Worm (Caenorhabditis elegans) whole organism, L4 larva: Measurements from ENCODE around the gene T23E1.1.

Experiments
- R02D3.7 ChIP-seq: fragments of 150-350 bp; sonication (generic microtip); optimal IDR thresholded peaks from 3 replicates; lab custom pipeline; 2014; ENCODE audit warnings: missing biosample characterization, missing genetic modification characterization
- aly-2 ChIP-seq: sonication (generic microtip); optimal IDR thresholded peaks from 2 replicates; lab custom pipeline; 2018; ENCODE audit warnings: missing biosample characterization, missing genetic modification characterization
- arid-1 ChIP-seq: fragments of 200-800 bp; sonication (Bioruptor generic); conservative IDR thresholded peaks from 2 replicates; pipeline ENCODE4 v1.3.6; 2022; ENCODE audit warnings: missing genetic modification reagents, missing genetic modification characterization, missing compliant biosample characterization
- ceh-82 ChIP-seq: sonication (generic microtip); optimal IDR thresholded peaks from 2 replicates; lab custom pipeline; 2017; ENCODE audit warnings: missing biosample characterization, missing genetic modification characterization
- daf-16 ChIP-seq, 3 experiments: sonication (generic microtip); optimal IDR thresholded peaks; 2 replicates each; lab custom pipeline; 2016 to 2017; ENCODE audit warnings: missing genetic modification characterization in 3 of 3, missing genetic modification reagents in 3 of 3, mild to moderate bottlenecking in 2 of 3, missing compliant biosample characterization in 2 of 3, missing biosample characterization in 1 of 3, moderate library complexity in 1 of 3
- lim-7 ChIP-seq: fragments of 200-800 bp; sonication (Bioruptor generic); IDR thresholded peaks from 2 replicates; pipeline ENCODE4 v1.3.6; 2022; ENCODE audit warnings: missing genetic modification characterization, missing compliant biosample characterization
- pha-4 ChIP-seq, 2 experiments: fragments of 150-350 bp in 1 of 2; fragments of 200-800 bp in 1 of 2; sonication (Bioruptor generic) in 1 of 2; IDR thresholded peaks in 1 of 2; optimal IDR thresholded peaks in 1 of 2; 2 replicates each; pipeline versions ENCODE4 v1.3.6 to Lab custom; 2014 to 2022; ENCODE audit warnings: missing genetic modification characterization in 2 of 2, missing genetic modification reagents in 2 of 2, missing biosample characterization in 1 of 2, missing compliant biosample characterization in 1 of 2
- skn-1 ChIP-seq: fragments of 150-350 bp; optimal IDR thresholded peaks from 2 replicates; lab custom pipeline; 2014; ENCODE audit warnings: missing biosample characterization, missing genetic modification characterization
- unc-130 ChIP-seq: sonication (generic microtip); optimal IDR thresholded peaks from 2 replicates; lab custom pipeline; 2016; ENCODE audit warnings: missing genetic modification reagents, missing genetic modification characterization, missing compliant biosample characterization
- unc-62 ChIP-seq, 3 experiments: fragments of 150-350 bp in 1 of 3; sonication (generic microtip); optimal IDR thresholded peaks in 2 of 3; peaks in 1 of 3; 1 replicate in 1 of 3; 2 replicates in 2 of 3; lab custom pipeline; 2014 to 2017; ENCODE audit warnings: missing biosample characterization in 3 of 3, missing genetic modification characterization in 3 of 3, missing genetic modification reagents in 3 of 3, missing genotype in 1 of 3

ce11 chrIV:3127994-3128393 is 23.2 kb upstream of the T23E1.1 start:
- TF ChIP-seq skn-1 (tag; lab: Kevin White, UChicago) (no peak), unc-130 (GFP tag; lab: Kevin White, UChicago) (no peak), unc-62 (GFP tag; optimal IDR thresholded peaks at IDR 0.05 in 1 of 2; lab: Kevin White, UChicago) (no peak), unc-62 (tag; optimal IDR thresholded peaks at IDR 0.05; lab: Kevin White, UChicago) (no peak), pha-4 (GFP tag; IDR thresholded peaks at IDR 0.05; lab: Robert Waterston, UW) (no peak), pha-4 (tag; optimal IDR thresholded peaks at IDR 0.05; lab: Kevin White, UChicago) (no peak), arid-1 (GFP tag; lab: Robert Waterston, UW) (no peak), daf-16 (GFP tag; optimal IDR thresholded peaks at IDR 0.05; lab: Kevin White, UChicago) (no peak), daf-16 (tag; optimal IDR thresholded peaks at IDR 0.05; lab: Kevin White, UChicago) (no peak), ceh-82 (tag; lab: Kevin White, UChicago) (no peak), aly-2 (tag; lab: Kevin White, UChicago) (no peak), lim-7 (GFP tag; lab: Robert Waterston, UW) (no peak), R02D3.7 (no peak)
